Worm (Caenorhabditis elegans) whole organism, early embryonic: ENCODE measurements around the gene F10D7.10.

Source experiments
- F13C5.2 ChIP-seq: sonication (generic microtip); optimal IDR thresholded peaks from 2 replicates; lab custom pipeline; 2017; ENCODE audit warnings: mild to moderate bottlenecking, missing genetic modification characterization, inconsistent platforms, missing compliant biosample characterization
- ama-1 ChIP-seq: fragments of 150-350 bp; optimal IDR thresholded peaks from 2 replicates; lab custom pipeline; 2014
- ceh-36 ChIP-seq: sonication (generic microtip); optimal IDR thresholded peaks from 2 replicates; lab custom pipeline; 2016; ENCODE audit warnings: missing genetic modification characterization, inconsistent platforms, missing compliant biosample characterization
- flt-1 ChIP-seq: fragments of 200-800 bp; sonication (Bioruptor generic); IDR thresholded peaks from 2 replicates; pipeline ENCODE4 v1.3.6; 2022; ENCODE audit warnings: missing genetic modification characterization, missing compliant biosample characterization
- hmbx-1 ChIP-seq: sonication (generic microtip); optimal IDR thresholded peaks from 2 replicates; lab custom pipeline; 2016; ENCODE audit warnings: mild to moderate bottlenecking, missing genetic modification characterization, missing compliant biosample characterization
- hnd-1 ChIP-seq: sonication (generic microtip); optimal IDR thresholded peaks from 2 replicates; lab custom pipeline; 2016; ENCODE audit warnings: missing genetic modification characterization, missing compliant biosample characterization
- tbx-11 ChIP-seq: fragments of 200-800 bp; sonication (Bioruptor generic); IDR thresholded peaks from 2 replicates; pipeline ENCODE4 v1.3.6; 2022; ENCODE audit warnings: missing genetic modification characterization, missing compliant biosample characterization

- TF ChIP-seq ceh-36 (tag; lab: Kevin White, UChicago) (no peak), ama-1 (lab: Kevin White, UChicago) (no peak), tbx-11 (GFP tag; lab: Robert Waterston, UW) (no peak), flt-1 (GFP tag; lab: Robert Waterston, UW) (no peak), hnd-1 (tag; lab: Kevin White, UChicago) (no peak), hmbx-1 (tag; lab: Kevin White, UChicago) (no peak), F13C5.2 (no peak)
These were observed 5.0 kb downstream of the F10D7.10 start, which contains the start of gene F10D7.3 for ce11 chrX:17374534-17374933.
